Worm (Caenorhabditis elegans) whole organism, L3 larva: ENCODE measurements around the gene tag-340.

Source experiments
- ceh-16 ChIP-seq: sonication (generic microtip); optimal IDR thresholded peaks from 2 replicates; lab custom pipeline; 2017; ENCODE audit warnings: missing biosample characterization, missing genetic modification characterization
- ztf-11 ChIP-seq: fragments of 150-350 bp; optimal IDR thresholded peaks from 2 replicates; lab custom pipeline; 2014; ENCODE audit warnings: missing biosample characterization, missing genetic modification characterization

DNA sequence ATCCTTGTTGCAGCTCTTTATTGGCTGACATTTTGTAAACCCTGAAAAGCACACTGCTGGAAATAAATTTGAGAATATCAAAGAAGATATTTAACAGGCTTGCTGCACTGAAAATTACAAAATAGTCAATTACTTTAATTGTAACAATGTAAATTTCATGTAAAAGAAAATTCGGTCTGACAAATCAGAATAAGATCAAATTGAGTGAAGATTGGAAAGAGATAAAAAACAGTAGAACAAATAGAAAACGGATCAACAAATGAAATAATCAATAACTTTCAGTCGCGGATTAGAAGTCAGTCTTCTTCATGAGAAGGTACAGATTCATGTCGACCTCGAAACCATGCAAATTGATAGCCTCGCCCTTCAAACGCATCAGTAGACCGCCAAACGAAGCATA lies 16.8 kb downstream of the tag-340 start, which contains the start of gene rars-1:
- TF ChIP-seq ztf-11 (tag; lab: Kevin White, UChicago) (no peak), ceh-16 (tag; lab: Kevin White, UChicago) (no peak)
